Comparison of ENCODE assay signal across 3 fruit fly cellular contexts in the genomic region with DNA sequence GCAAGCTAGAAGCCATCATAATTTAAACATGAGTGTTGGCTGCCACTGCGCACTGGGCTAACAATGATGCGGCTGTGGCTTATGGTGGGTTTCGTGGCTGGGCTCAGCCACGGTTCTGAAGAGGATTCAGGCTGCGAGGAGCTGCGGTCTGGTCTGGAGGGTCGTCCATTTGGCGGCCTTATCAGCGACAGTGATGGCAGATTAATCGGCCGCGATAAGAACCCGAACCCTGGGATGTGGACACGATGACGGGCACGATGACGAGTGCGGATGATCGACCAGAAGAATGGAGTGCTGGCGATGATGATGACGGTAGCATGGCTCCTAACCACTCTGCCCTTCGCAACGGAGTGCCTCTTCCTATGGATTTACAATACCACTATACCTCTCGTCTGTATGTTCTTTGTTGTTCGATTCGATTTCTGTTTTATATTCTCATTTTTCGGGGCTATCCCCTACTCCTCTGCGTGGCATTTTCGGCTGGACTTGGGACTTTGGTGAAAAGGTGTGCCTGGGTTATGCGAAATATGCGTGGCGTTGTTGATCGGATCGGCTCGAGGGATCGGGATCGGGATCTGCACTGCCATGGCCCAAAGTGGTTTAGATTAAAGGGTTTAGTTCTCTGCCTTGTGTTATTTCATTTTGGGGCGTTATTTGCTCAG.
A peak's percentile ranks its signal among the peaks of the same experiment; 100 is the strongest.
TF ChIP-seq lines count a peak whose summit lies in the region.

No protein-coding gene starts in this region.

- no peak for TF ChIP-seq CTCF in whole organism, embryonic (GFP tag; optimal IDR thresholded peaks at IDR 0.05; lab: Kevin White, UChicago)

TF ChIP-seq in whole organism, embryonic, 481 proteins besides CTCF, POLR2A, EP300 and RAD21:
- TF ChIP-seq zf30C (GFP tag; optimal IDR thresholded peaks at IDR 0.05; lab: Kevin White, UChicago) = no peak
- TF ChIP-seq Deaf1 (tag; optimal IDR thresholded peaks at IDR 0.05; lab: Kevin White, UChicago) = peak; percentile 47
- no peak for TF ChIP-seq usp (GFP tag; optimal IDR thresholded peaks at IDR 0.05; lab: Kevin White, UChicago)
- TF ChIP-seq grn (GFP tag; optimal IDR thresholded peaks at IDR 0.05; lab: Kevin White, UChicago) = peak; percentile 98
- no peak for TF ChIP-seq Ets65A (GFP tag; lab: Kevin White, UChicago)
- no peak for TF ChIP-seq CG18262 (tag; optimal IDR thresholded peaks at IDR 0.05; lab: Kevin White, UChicago)
- TF ChIP-seq fd3F (GFP tag; optimal IDR thresholded peaks at IDR 0.05; lab: Kevin White, UChicago) = no peak
- no peak for TF ChIP-seq CG16815 (GFP tag; optimal IDR thresholded peaks at IDR 0.05; lab: Kevin White, UChicago)
- TF ChIP-seq MESR4 (GFP tag; optimal IDR thresholded peaks at IDR 0.05; lab: Kevin White, UChicago) = no peak
- no peak for TF ChIP-seq Oli (tag; optimal IDR thresholded peaks at IDR 0.05; lab: Kevin White, UChicago)

TF ChIP-seq in whole organism, prepupa, 60 proteins besides CTCF, POLR2A, EP300 and RAD21:
- TF ChIP-seq acj6 (GFP tag; optimal IDR thresholded peaks at IDR 0.05; lab: Kevin White, UChicago) (no peak), svp (GFP tag; lab: Kevin White, UChicago) (peak; percentile 55)

TF ChIP-seq in whole organism, wandering third instar larva, 38 proteins besides CTCF, POLR2A, EP300 and RAD21:
- TF ChIP-seq Rel (GFP tag; optimal IDR thresholded peaks at IDR 0.05; lab: Kevin White, UChicago) = no peak
- peak; percentile 51 for TF ChIP-seq Rel (tag; optimal IDR thresholded peaks at IDR 0.05; lab: Kevin White, UChicago)
- TF ChIP-seq CG9705 (GFP tag; optimal IDR thresholded peaks at IDR 0.05; lab: Kevin White, UChicago) = no peak
- TF ChIP-seq Hnf4 (GFP tag; optimal IDR thresholded peaks at IDR 0.05; lab: Kevin White, UChicago) = peak; percentile 1
